Fruit fly (Drosophila melanogaster) ovary, adult (tissue): Measurements from ENCODE around the gene CG46514.
"Not testable (repeated sequence)": the region's sequence is repeated elsewhere in the genome, so short reads cannot be mapped to it uniquely, and the experiment has no call there.

Experiments
- CG17801 ChIP-seq: fragments of 200-800 bp; optimal IDR thresholded peaks from 2 replicates; lab custom pipeline; 2019; ENCODE audit warnings: missing biosample characterization, mild to moderate bottlenecking, missing genetic modification characterization, moderate library complexity; ENCODE audit not compliant: partially characterized antibody

CG46514 gene

dm6 chrX:22196874-22197273 is at the start of gene CG46514:
CG46514 (plus strand) TSS chrX:22197174.
- TF ChIP-seq CG17801: not testable (repeated sequence)

dm6 chrX:22147489-22147888 is 49.5 kb upstream of the CG46514 start, which contains the start of gene CG46504:
CG46504 (plus strand) TSS chrX:22147789.
- not testable (repeated sequence) for TF ChIP-seq CG17801

- TF ChIP-seq CG17801: not testable (repeated sequence)
Observed at dm6 chrX:22152542-22152941, 44.4 kb upstream of the CG46514 start, which contains the start of gene CG46505. CG46505 (plus strand) TSS chrX:22152842.

- TF ChIP-seq CG17801: not testable (repeated sequence)
Observed at dm6 chrX:22157587-22157986, 39.4 kb upstream of the CG46514 start, which contains the start of gene CG46506. CG46506 (plus strand) TSS chrX:22157887.

- TF ChIP-seq CG17801: not testable (repeated sequence)
Observed at dm6 chrX:22162623-22163022, 34.4 kb upstream of the CG46514 start, which contains the start of gene CG46507. CG46507 (plus strand) TSS chrX:22162923.

- TF ChIP-seq CG17801: not testable (repeated sequence)
Observed at dm6 chrX:22167355-22167754, 29.6 kb upstream of the CG46514 start, which contains the start of gene CG46508. CG46508 (plus strand) TSS chrX:22167655.

- TF ChIP-seq CG17801: not testable (repeated sequence)
Observed at dm6 chrX:22172341-22172740, 24.6 kb upstream of the CG46514 start, which contains the start of gene CG46509. CG46509 (plus strand) TSS chrX:22172641.

- TF ChIP-seq CG17801: not testable (repeated sequence)
Observed at dm6 chrX:22177205-22177604, 19.8 kb upstream of the CG46514 start, which contains the start of gene CG46510. CG46510 (plus strand) TSS chrX:22177505.

dm6 chrX:22182193-22182592 is 14.8 kb upstream of the CG46514 start, which contains the start of gene CG46511:
CG46511 (plus strand) TSS chrX:22182493.
- not testable (repeated sequence) for TF ChIP-seq CG17801

- TF ChIP-seq CG17801: not testable (repeated sequence)
Observed at dm6 chrX:22187070-22187469, 9.9 kb upstream of the CG46514 start, which contains the start of gene CG46512. CG46512 (plus strand) TSS chrX:22187370.

- TF ChIP-seq CG17801: not testable (repeated sequence)
Observed at dm6 chrX:22191973-22192372, 5.0 kb upstream of the CG46514 start, which contains the start of gene CG46513. CG46513 (plus strand) TSS chrX:22192273.

- TF ChIP-seq CG17801: not testable (repeated sequence)
Observed at dm6 chrX:22201883-22202282, 4.9 kb downstream of the CG46514 start, which contains the start of gene CG46515. CG46515 (plus strand) TSS chrX:22202183.

dm6 chrX:22212028-22212427 is 15.1 kb downstream of the CG46514 start, which contains the start of gene CG46516:
CG46516 (plus strand) TSS chrX:22212328.
- TF ChIP-seq CG17801: not testable (repeated sequence)

dm6 chrX:22217079-22217478 is 20.1 kb downstream of the CG46514 start, which contains the start of gene CG46517:
CG46517 (plus strand) TSS chrX:22217379.
- TF ChIP-seq CG17801: not testable (repeated sequence)

- not testable (repeated sequence) for TF ChIP-seq CG17801
Observed at dm6 chrX:22226273-22226672, 29.3 kb downstream of the CG46514 start, which contains the start of gene CG46518. CG46518 (plus strand) TSS chrX:22226573.

- TF ChIP-seq CG17801: not testable (repeated sequence)
Observed at dm6 chrX:22231270-22231669, 34.3 kb downstream of the CG46514 start, which contains the start of gene CG46519. CG46519 (plus strand) TSS chrX:22231570.

dm6 chrX:22236265-22236664 is 39.3 kb downstream of the CG46514 start, which contains the start of gene CG46520:
CG46520 (plus strand) TSS chrX:22236565.
- not testable (repeated sequence) for TF ChIP-seq CG17801

- not testable (repeated sequence) for TF ChIP-seq CG17801
Observed at dm6 chrX:22241272-22241671, 44.3 kb downstream of the CG46514 start, which contains the start of gene CG46521. CG46521 (plus strand) TSS chrX:22241572.
